Fruit fly (Drosophila melanogaster): ENCODE results near the gene CG11586.
A peak's percentile ranks its signal among the peaks of the same experiment; 100 is the strongest.

The CG11586 gene

dm6 chr3L:4272167-4272773, 10.0 kb upstream of the CG11586 start (continued):
- peak; percentile 86 for TF ChIP-seq sens (GFP tag)

dm6 chr3L:4270949-4271827, 8.9 kb upstream of the CG11586 start:
- TF ChIP-seq crc (GFP tag; optimal IDR thresholded peaks at IDR 0.05) (no peak), Hr78 (GFP tag; optimal IDR thresholded peaks at IDR 0.05) (no peak), CG2199 (GFP tag; IDR thresholded peaks at IDR 0.05) (0 out of 3 replicates have a peak, but pooled peaks have one; percentile 30), vfl (GFP tag; optimal IDR thresholded peaks at IDR 0.05) (no peak), chinmo (GFP tag; IDR thresholded peaks at IDR 0.05; ENCODE audit: partially characterized antibody) (0 out of 4 replicates have a peak, but pooled peaks have one; percentile 41), nerfin-2 (GFP tag; IDR thresholded peaks at IDR 0.05; ENCODE audit: partially characterized antibody) (peak; percentile 26; the same call in 1 of the 2 replicates), Fer3 (tag; optimal IDR thresholded peaks at IDR 0.05) (no peak), Blimp-1 (GFP tag; optimal IDR thresholded peaks at IDR 0.05) (peak; percentile 96), kni (GFP tag; optimal IDR thresholded peaks at IDR 0.05) (peak; percentile 52), bsh (GFP tag; optimal IDR thresholded peaks at IDR 0.05) (peak in 1 of 2 experiments; percentile 11), sqz (GFP tag; optimal IDR thresholded peaks at IDR 0.05) (peak; percentile 41), CG11456 (GFP tag; IDR thresholded peaks at IDR 0.05) (no peak)

DNA sequence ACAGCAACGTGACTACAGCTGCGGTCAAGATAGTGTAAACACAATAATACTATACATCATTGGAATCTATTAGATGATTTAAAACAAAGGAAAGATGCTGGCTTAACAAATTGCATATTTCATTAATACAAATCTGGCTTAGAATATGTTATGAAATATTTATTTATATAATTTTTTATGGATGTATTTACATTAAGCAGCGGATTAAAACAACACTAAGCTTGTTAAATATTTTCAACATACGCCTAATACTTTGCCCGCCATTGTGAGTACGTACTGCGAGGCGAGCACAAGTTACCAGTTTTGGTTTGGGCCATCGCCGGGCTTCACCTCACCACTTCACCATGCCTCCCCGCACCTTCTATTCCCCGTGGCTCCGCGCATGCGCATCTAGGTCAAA, 7.7 kb upstream of the CG11586 start:
- TF ChIP-seq disco-r (GFP tag; optimal IDR thresholded peaks at IDR 0.05) (no peak), CG17328 (GFP tag; IDR thresholded peaks at IDR 0.05) (peak; percentile 31; the same call in 1 of the 2 replicates), twi (tag; optimal IDR thresholded peaks at IDR 0.05) (peak; percentile 50), MESR4 (GFP tag; optimal IDR thresholded peaks at IDR 0.05) (no peak), rib (GFP tag; IDR thresholded peaks at IDR 0.05) (no peak), Lim3 (GFP tag; IDR thresholded peaks at IDR 0.05) (no peak), Atf-2 (GFP tag; optimal IDR thresholded peaks at IDR 0.05) (no peak), HmgD (GFP tag; optimal IDR thresholded peaks at IDR 0.05) (no peak), CG12236 (GFP tag; optimal IDR thresholded peaks at IDR 0.05) (no peak), CG7987 (GFP tag; optimal IDR thresholded peaks at IDR 0.05) (no peak), CG17568 (GFP tag; optimal IDR thresholded peaks at IDR 0.05) (peak; percentile 48), CG18764 (GFP tag; optimal IDR thresholded peaks at IDR 0.05) (peak; percentile 36), dysf (GFP tag; IDR thresholded peaks at IDR 0.05) (peak; percentile 80), sd (tag; optimal IDR thresholded peaks at IDR 0.05) (peak; percentile 33), Atf3 (GFP tag; optimal IDR thresholded peaks at IDR 0.05) (no peak), nmo (GFP tag; optimal IDR thresholded peaks at IDR 0.05) (peak; percentile 81), Xrp1 (GFP tag; IDR thresholded peaks at IDR 0.05) (peak; percentile 81), C15 (GFP tag; IDR thresholded peaks at IDR 0.05) (peak; percentile 15; the same call in 1 of the 3 replicates), tup (GFP tag; optimal IDR thresholded peaks at IDR 0.05) (no peak), ERR (GFP tag; optimal IDR thresholded peaks at IDR 0.05) (no peak), fd102C (GFP tag; optimal IDR thresholded peaks at IDR 0.05) (no peak), CG7839 (tag; optimal IDR thresholded peaks at IDR 0.05) (peak; percentile 84), Mrtf (GFP tag; IDR thresholded peaks at IDR 0.05) (no peak), danr (GFP tag; IDR thresholded peaks at IDR 0.05) (no peak), abd-A (tag; optimal IDR thresholded peaks at IDR 0.05) (no peak), CG12219 (GFP tag; optimal IDR thresholded peaks at IDR 0.05) (peak; percentile 60), CG2129 (GFP tag; IDR thresholded peaks at IDR 0.05; ENCODE audit: partially characterized antibody) (no peak), CG9727 (GFP tag; optimal IDR thresholded peaks at IDR 0.05) (peak; percentile 57), Meics (GFP tag; optimal IDR thresholded peaks at IDR 0.05) (peak; percentile 67), phol (tag; optimal IDR thresholded peaks at IDR 0.05) (peak; percentile 81), Oli (tag; optimal IDR thresholded peaks at IDR 0.05) (peak; percentile 83), CG4424 (GFP tag; optimal IDR thresholded peaks at IDR 0.05) (peak; percentile 48)

All from whole organism, embryonic.